Worm (Caenorhabditis elegans) whole organism, L3 larva: ENCODE data around the gene C12D8.20.

Source experiments
- R02D3.7 ChIP-seq: fragments of 150-350 bp; optimal IDR thresholded peaks from 2 replicates; lab custom pipeline; 2014; ENCODE audit warnings: missing biosample characterization, missing genetic modification characterization
- aly-2 ChIP-seq: fragments of 150-350 bp; optimal IDR thresholded peaks from 2 replicates; lab custom pipeline; 2014; ENCODE audit warnings: missing biosample characterization, missing genetic modification characterization
- ceh-16 ChIP-seq: sonication (generic microtip); optimal IDR thresholded peaks from 2 replicates; lab custom pipeline; 2017; ENCODE audit warnings: missing biosample characterization, missing genetic modification characterization
- ceh-9 ChIP-seq: sonication (generic microtip); optimal IDR thresholded peaks from 2 replicates; lab custom pipeline; 2018; ENCODE audit warnings: missing biosample characterization, missing genetic modification characterization
- daf-12 ChIP-seq: fragments of 150-350 bp; optimal IDR thresholded peaks from 2 replicates; lab custom pipeline; 2014; ENCODE audit warnings: missing biosample characterization, missing genetic modification reagents, missing genetic modification characterization
- egl-27 ChIP-seq: sonication (generic microtip); optimal IDR thresholded peaks from 4 replicates; lab custom pipeline; 2017; ENCODE audit warnings: missing biosample characterization, missing genetic modification reagents, missing genetic modification characterization
- elt-1 ChIP-seq: fragments of 150-350 bp; optimal IDR thresholded peaks from 2 replicates; lab custom pipeline; 2014; ENCODE audit warnings: missing biosample characterization, missing genetic modification characterization
- elt-2 ChIP-seq: sonication (generic microtip); optimal IDR thresholded peaks from 2 replicates; lab custom pipeline; 2016; ENCODE audit warnings: missing genetic modification reagents, mild to moderate bottlenecking, missing genetic modification characterization, missing compliant biosample characterization
- elt-3 ChIP-seq, 3 experiments: fragments of 150-350 bp in 1 of 3; sonication (generic microtip) in 2 of 3; optimal IDR thresholded peaks; 2 replicates in 2 of 3; 4 replicates in 1 of 3; lab custom pipeline; 2014 to 2017; ENCODE audit warnings: missing biosample characterization in 3 of 3, missing genetic modification characterization in 3 of 3
- fkh-10 ChIP-seq: sonication (generic microtip); optimal IDR thresholded peaks from 2 replicates; lab custom pipeline; 2017; ENCODE audit warnings: missing biosample characterization, missing genetic modification reagents, missing genetic modification characterization
- fkh-2 ChIP-seq: fragments of 150-350 bp; optimal IDR thresholded peaks from 2 replicates; lab custom pipeline; 2014; ENCODE audit warnings: missing biosample characterization, missing genetic modification reagents, missing genetic modification characterization
- fos-1 ChIP-seq: fragments of 150-350 bp; optimal IDR thresholded peaks from 2 replicates; lab custom pipeline; 2014; ENCODE audit warnings: missing biosample characterization, missing genetic modification characterization
- hmg-11 ChIP-seq: sonication (generic microtip); optimal IDR thresholded peaks from 2 replicates; lab custom pipeline; 2016; ENCODE audit warnings: missing genetic modification characterization, missing compliant biosample characterization
- lin-15B ChIP-seq: fragments of 150-350 bp; optimal IDR thresholded peaks from 2 replicates; lab custom pipeline; 2014; ENCODE audit warnings: missing biosample characterization, missing genetic modification characterization
- lin-39 ChIP-seq: fragments of 150-350 bp; optimal IDR thresholded peaks from 2 replicates; lab custom pipeline; 2018; ENCODE audit warnings: missing biosample characterization, missing genetic modification reagents, missing genetic modification characterization
- lsy-12 ChIP-seq: sonication (generic microtip); optimal IDR thresholded peaks from 2 replicates; lab custom pipeline; 2016; ENCODE audit warnings: mild to moderate bottlenecking, missing genetic modification characterization, missing compliant biosample characterization
- mdl-1 ChIP-seq: fragments of 150-350 bp; optimal IDR thresholded peaks from 2 replicates; lab custom pipeline; 2014; ENCODE audit warnings: missing biosample characterization, missing genetic modification characterization
- mml-1 ChIP-seq: fragments of 150-350 bp; sonication (generic microtip); optimal IDR thresholded peaks from 3 replicates; lab custom pipeline; 2014; ENCODE audit warnings: missing biosample characterization, missing genetic modification characterization
- nfya-1 ChIP-seq: sonication (generic microtip); optimal IDR thresholded peaks from 2 replicates; lab custom pipeline; 2017; ENCODE audit warnings: missing genetic modification characterization, mild to moderate bottlenecking, missing compliant biosample characterization, antibody characterized with exemption, moderate library complexity; ENCODE audit not compliant: insufficient read depth
- nhr-11 ChIP-seq: fragments of 150-350 bp; optimal IDR thresholded peaks from 2 replicates; lab custom pipeline; 2014; ENCODE audit warnings: missing biosample characterization, missing genetic modification characterization
- nhr-237 ChIP-seq: fragments of 150-350 bp; optimal IDR thresholded peaks from 2 replicates; lab custom pipeline; 2014; ENCODE audit warnings: missing biosample characterization, missing genetic modification characterization
- nhr-28 ChIP-seq: fragments of 150-350 bp; optimal IDR thresholded peaks from 2 replicates; lab custom pipeline; 2014; ENCODE audit warnings: missing biosample characterization, missing genetic modification characterization
- nhr-77 ChIP-seq: fragments of 150-350 bp; optimal IDR thresholded peaks from 2 replicates; lab custom pipeline; 2014; ENCODE audit warnings: missing biosample characterization, missing genetic modification characterization
- pha-4 ChIP-seq: fragments of 150-350 bp; optimal IDR thresholded peaks from 2 replicates; lab custom pipeline; 2014; ENCODE audit warnings: missing biosample characterization, missing genetic modification reagents, missing genetic modification characterization
- pqm-1 ChIP-seq: fragments of 150-350 bp; optimal IDR thresholded peaks from 2 replicates; lab custom pipeline; 2017; ENCODE audit warnings: missing biosample characterization, missing genetic modification characterization, inconsistent platforms
- skn-1 ChIP-seq: fragments of 150-350 bp; optimal IDR thresholded peaks from 2 replicates; lab custom pipeline; 2014; ENCODE audit warnings: missing biosample characterization, missing genetic modification characterization
- ztf-11 ChIP-seq: fragments of 150-350 bp; optimal IDR thresholded peaks from 2 replicates; lab custom pipeline; 2014; ENCODE audit warnings: missing biosample characterization, missing genetic modification characterization

Gene C12D8.20

DNA sequence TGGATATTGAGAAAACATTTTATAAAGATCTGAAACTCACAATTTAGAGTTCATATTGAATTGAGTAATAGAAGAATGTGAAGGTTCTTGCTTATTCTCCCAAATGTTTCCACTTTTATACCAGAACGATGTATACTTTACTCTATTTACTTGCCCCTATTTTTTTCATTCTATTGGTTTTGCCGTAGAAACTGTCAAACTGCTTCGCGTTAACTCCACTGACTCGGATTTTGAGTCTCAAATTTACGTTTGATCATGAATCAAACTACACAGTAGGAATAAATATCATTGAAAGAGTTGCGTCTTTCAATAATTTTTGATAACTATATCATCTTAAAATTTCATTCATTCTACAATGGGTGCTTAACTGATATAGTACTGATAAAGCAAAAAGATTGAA is 17.8 kb downstream of the C12D8.20 start, which contains the start of gene fipr-8:
fipr-8 (minus strand) TSS at position 101 of the 400 bp plus-strand sequence.
- TF ChIP-seq nhr-237 = no peak
- no peak for TF ChIP-seq elt-3 (tag; optimal IDR thresholded peaks at IDR 0.05; lab: Kevin White, UChicago)
- no peak for TF ChIP-seq R02D3.7 (tag; lab: Kevin White, UChicago)
- no peak for TF ChIP-seq elt-1 (tag; lab: Kevin White, UChicago)
- TF ChIP-seq lin-15B (tag; lab: Kevin White, UChicago) = no peak
- no peak for TF ChIP-seq ceh-9 (tag; lab: Kevin White, UChicago)
- TF ChIP-seq nhr-11 (tag; lab: Kevin White, UChicago) = no peak
- no peak for TF ChIP-seq lsy-12 (tag; lab: Kevin White, UChicago)
- no peak for TF ChIP-seq ztf-11 (tag; lab: Kevin White, UChicago)
- no peak for TF ChIP-seq mdl-1
- no peak for TF ChIP-seq nhr-28
- TF ChIP-seq aly-2 (tag; lab: Kevin White, UChicago) = no peak
- TF ChIP-seq ceh-16 = no peak
- no peak for TF ChIP-seq nfya-1 (tag; lab: Kevin White, UChicago)
- TF ChIP-seq fos-1 (tag; lab: Kevin White, UChicago) = no peak
- no peak for TF ChIP-seq mml-1 (tag; lab: Kevin White, UChicago)
- no peak for TF ChIP-seq fkh-10 (GFP tag; lab: Kevin White, UChicago)
- TF ChIP-seq, all 47 proteins: peak for 0

DNA sequence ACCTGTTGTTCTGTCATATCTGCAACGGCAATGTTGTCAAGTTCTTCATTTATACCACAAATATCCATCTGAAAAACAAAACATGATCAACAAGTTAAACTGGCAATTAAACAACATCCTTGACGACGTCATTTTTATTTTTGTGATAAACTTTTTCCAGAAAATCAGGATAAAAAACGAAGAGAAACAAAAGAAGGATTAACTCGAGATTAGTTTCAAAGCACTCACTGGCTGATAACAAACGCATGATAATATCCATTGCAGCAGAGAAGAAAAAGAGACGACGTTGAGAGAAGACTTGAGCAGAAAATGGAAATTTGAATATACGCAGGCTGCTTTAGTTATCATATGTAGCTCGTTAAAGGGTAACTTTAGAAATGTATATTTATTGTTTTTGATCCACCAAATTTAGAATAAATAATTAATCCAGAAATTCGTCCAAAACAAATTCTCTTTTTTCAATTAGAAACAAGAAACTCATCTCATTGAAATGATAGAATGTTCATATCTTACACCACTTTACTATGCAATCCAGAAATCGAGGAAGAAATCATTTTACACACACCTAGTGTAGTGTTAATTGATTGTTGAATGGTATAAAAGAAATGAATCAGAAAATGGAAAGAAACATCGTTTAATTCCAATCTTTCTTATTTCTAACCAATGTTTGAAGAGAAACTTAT is 19.2 kb downstream of the C12D8.20 start, which contains the start of the genes C12D8.21 and col-148:
C12D8.21 (minus strand) TSS at position 68 of the 683 bp plus-strand sequence.
col-148 (plus strand) TSS at position 633 of the 683 bp plus-strand sequence.
- no peak for TF ChIP-seq elt-1 (tag; lab: Kevin White, UChicago)
- no peak for TF ChIP-seq egl-27 (tag; lab: Kevin White, UChicago)
- no peak for TF ChIP-seq aly-2 (tag; lab: Kevin White, UChicago)
- TF ChIP-seq daf-12 (tag; lab: Kevin White, UChicago) = no peak
- TF ChIP-seq skn-1 (tag; lab: Kevin White, UChicago) = no peak
- TF ChIP-seq ceh-16 = no peak
- TF ChIP-seq R02D3.7 (tag; lab: Kevin White, UChicago) = no peak
- no peak for TF ChIP-seq nhr-11 (tag; lab: Kevin White, UChicago)
- TF ChIP-seq hmg-11 (tag; lab: Kevin White, UChicago) = no peak
- no peak for TF ChIP-seq nhr-77 (tag; lab: Kevin White, UChicago)
- no peak for TF ChIP-seq lin-39 (tag; lab: Kevin White, UChicago)
- TF ChIP-seq, all 47 proteins: peak for 0

- no peak for TF ChIP-seq mdl-1
- no peak for TF ChIP-seq R02D3.7 (tag; lab: Kevin White, UChicago)
- no peak for TF ChIP-seq fkh-10 (GFP tag; lab: Kevin White, UChicago)
- no peak for TF ChIP-seq fkh-2
- TF ChIP-seq skn-1 (tag; lab: Kevin White, UChicago) = no peak
- no peak for TF ChIP-seq nhr-77 (tag; lab: Kevin White, UChicago)
- TF ChIP-seq lsy-12 (tag; lab: Kevin White, UChicago) = no peak
- no peak for TF ChIP-seq ztf-11 (tag; lab: Kevin White, UChicago)
These were observed 21.0 kb downstream of the C12D8.20 start, which contains the start of gene C12D8.9 for ce11 chrV:10243105-10243504. TSS of gene C12D8.9 (minus strand) at chrV:10243205.

- TF ChIP-seq elt-2 (tag; lab: Kevin White, UChicago) = peak; percentile 68
- no peak for TF ChIP-seq pha-4 (tag; lab: Kevin White, UChicago)
- TF ChIP-seq lsy-12 (tag; lab: Kevin White, UChicago) = no peak
- no peak for TF ChIP-seq elt-1 (tag; lab: Kevin White, UChicago)
- TF ChIP-seq nhr-77 (tag; lab: Kevin White, UChicago) = no peak
- peak; percentile 2 for TF ChIP-seq pqm-1 (tag; lab: Kevin White, UChicago)
These were observed 22.1 kb downstream of the C12D8.20 start for ce11 chrV:10244018-10244720.

DNA sequence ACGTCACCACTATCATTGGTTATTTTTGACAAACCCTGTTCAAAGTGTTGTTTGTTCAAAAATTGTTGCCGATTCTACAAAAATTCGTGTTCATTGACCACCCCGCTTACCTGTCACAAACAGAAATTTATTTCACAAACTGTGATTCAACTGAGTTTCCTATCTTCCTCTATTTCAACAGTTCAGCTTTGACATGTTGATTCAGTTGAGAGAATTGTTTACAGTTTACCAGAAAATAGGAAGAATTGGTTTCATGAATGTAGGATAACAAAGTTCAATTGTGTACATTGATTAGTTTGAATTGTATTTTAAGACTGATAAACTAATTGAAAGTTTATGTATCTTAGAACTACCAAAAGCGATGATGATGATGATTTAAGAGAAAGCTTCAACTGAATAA is 23.5 kb downstream of the C12D8.20 start:
- no peak for TF ChIP-seq nhr-237
- TF ChIP-seq pqm-1 (tag; lab: Kevin White, UChicago) = peak; percentile 30
- peak; percentile 38 for TF ChIP-seq elt-2 (tag; lab: Kevin White, UChicago)
- no peak for TF ChIP-seq mml-1 (tag; lab: Kevin White, UChicago)
- TF ChIP-seq pha-4 (tag; lab: Kevin White, UChicago) = peak; percentile 90
- no peak for TF ChIP-seq fkh-2
